Worm (Caenorhabditis elegans) whole organism, midembryonic: ENCODE results near the gene txdc-12.2.
A peak's percentile ranks its signal among the peaks of the same experiment; 100 is the strongest.
"Not testable (repeated sequence)": the region's sequence is repeated elsewhere in the genome, so short reads cannot be mapped to it uniquely, and the experiment has no call there.

Source experiments
- T22C8.4 ChIP-seq: fragments of 200-800 bp; sonication (Bioruptor generic); IDR thresholded peaks from 2 replicates; pipeline ENCODE4 v1.3.6; 2022; ENCODE audit warnings: missing genetic modification characterization, missing compliant biosample characterization
- cog-1 ChIP-seq: sonication (generic microtip); optimal IDR thresholded peaks from 2 replicates; lab custom pipeline; 2016; ENCODE audit warnings: missing genetic modification characterization, missing compliant biosample characterization
- flt-1 ChIP-seq: fragments of 200-800 bp; sonication (Bioruptor generic); IDR thresholded peaks from 2 replicates; pipeline ENCODE4 v1.3.6; 2022; ENCODE audit warnings: missing genetic modification characterization, missing compliant biosample characterization
- klf-2 ChIP-seq: fragments of 200-800 bp; sonication (Bioruptor generic); conservative IDR thresholded peaks from 2 replicates; pipeline ENCODE4 v1.3.6; 2022; ENCODE audit warnings: missing genetic modification reagents, missing genetic modification characterization, missing compliant biosample characterization
- med-1 ChIP-seq: sonication (generic microtip); optimal IDR thresholded peaks from 2 replicates; lab custom pipeline; 2017; ENCODE audit warnings: missing genetic modification characterization, mild to moderate bottlenecking, missing compliant biosample characterization, antibody characterized with exemption, missing genetic modification reagents; ENCODE audit not compliant: insufficient read depth
- ref-1 ChIP-seq: fragments of 200-800 bp; sonication (Bioruptor generic); conservative IDR thresholded peaks from 2 replicates; pipeline ENCODE4 v1.3.6; 2022; ENCODE audit warnings: missing genetic modification reagents, missing genetic modification characterization, missing compliant biosample characterization
- tab-1 ChIP-seq: fragments of 200-800 bp; sonication (Bioruptor generic); IDR thresholded peaks from 2 replicates; pipeline ENCODE4 v1.3.6; 2022; ENCODE audit warnings: missing genetic modification characterization, missing compliant biosample characterization
- ztf-23 ChIP-seq: fragments of 200-800 bp; sonication (Bioruptor generic); IDR thresholded peaks from 2 replicates; pipeline ENCODE4 v1.3.6; 2022; ENCODE audit warnings: missing genetic modification reagents, missing genetic modification characterization, missing compliant biosample characterization
- ztf-29 ChIP-seq: fragments of 200-800 bp; sonication (Bioruptor generic); IDR thresholded peaks from 2 replicates; pipeline ENCODE4 v1.3.6; 2022; ENCODE audit warnings: missing genetic modification reagents, missing genetic modification characterization, missing compliant biosample characterization

Gene txdc-12.2

ce11 chrX:2074055-2074454 is at the start of gene txdc-12.2:
Gene txdc-12.2 (plus strand): TSS chrX:2074450.
- no peak for TF ChIP-seq ref-1 (GFP tag; lab: Robert Waterston, UW)
- no peak for TF ChIP-seq cog-1
- no peak for TF ChIP-seq ztf-29 (GFP tag; lab: Robert Waterston, UW)

- not testable (repeated sequence) for TF ChIP-seq klf-2; T22C8.4 (GFP tag; lab: Robert Waterston, UW); ztf-23 (GFP tag; lab: Robert Waterston, UW)
Observed at ce11 chrX:2026342-2026741, 47.9 kb upstream of the txdc-12.2 start, which contains the start of gene Y102A11A.2. Gene Y102A11A.2 (plus strand): TSS chrX:2026642.

- TF ChIP-seq ztf-29 (GFP tag; lab: Robert Waterston, UW) (no peak), ztf-23 (GFP tag; lab: Robert Waterston, UW) (no peak), klf-2 (no peak), cog-1 (no peak), flt-1 (GFP tag; lab: Robert Waterston, UW) (no peak), ref-1 (GFP tag; lab: Robert Waterston, UW) (no peak), tab-1 (no peak), T22C8.4 (GFP tag; lab: Robert Waterston, UW) (no peak), med-1 (no peak)
Observed at ce11 chrX:2030871-2031270, 43.4 kb upstream of the txdc-12.2 start.

DNA sequence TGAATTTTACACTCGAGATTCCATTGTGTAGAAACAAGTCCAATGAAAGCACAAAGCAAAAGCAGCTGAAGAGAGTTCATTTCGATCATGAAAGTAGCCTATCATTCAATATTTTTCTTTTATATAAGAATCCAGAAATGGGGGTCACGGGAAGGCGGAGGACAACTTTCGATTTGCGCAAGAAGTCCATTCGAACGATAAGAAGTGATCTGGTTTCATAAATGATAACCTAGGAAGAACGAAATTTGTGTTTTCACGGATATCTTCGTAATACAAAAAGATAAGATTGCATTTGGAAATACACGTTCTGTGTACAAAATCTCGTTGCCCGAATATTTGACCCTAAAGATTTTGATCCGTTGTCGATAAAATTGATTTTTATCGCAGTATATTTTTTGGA is 42.8 kb upstream of the txdc-12.2 start, which contains the start of gene Y102A11A.5:
TSS of gene Y102A11A.5 (minus strand) at position 175 of the 400 bp plus-strand sequence.
- TF ChIP-seq ref-1 (GFP tag; lab: Robert Waterston, UW) = no peak
- no peak for TF ChIP-seq klf-2
- no peak for TF ChIP-seq med-1
- no peak for TF ChIP-seq ztf-23 (GFP tag; lab: Robert Waterston, UW)
- TF ChIP-seq flt-1 (GFP tag; lab: Robert Waterston, UW) = no peak

DNA sequence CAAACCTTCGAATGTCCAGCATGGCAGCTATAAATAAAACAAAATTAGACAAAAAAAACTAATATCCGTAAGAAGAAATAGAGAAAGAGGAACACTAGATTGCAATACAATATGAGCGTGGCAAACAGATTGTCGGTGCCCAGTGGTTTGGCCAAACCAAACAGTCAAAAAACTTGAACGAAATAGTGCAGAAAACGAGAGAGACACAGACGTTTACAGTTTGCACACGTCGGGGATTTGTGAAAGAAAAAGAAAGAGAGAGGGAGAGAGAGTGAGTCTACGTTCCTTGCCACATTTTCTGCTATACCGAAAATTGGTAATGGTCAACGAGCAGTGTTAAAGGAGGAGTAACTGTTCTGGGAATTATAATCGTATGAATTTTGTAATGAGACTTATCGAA is 39.1 kb upstream of the txdc-12.2 start, which contains the start of gene ergi-1:
TSS of gene ergi-1 (minus strand) at position 101 of the 400 bp plus-strand sequence.
- TF ChIP-seq ref-1 (GFP tag; lab: Robert Waterston, UW) (no peak), klf-2 (no peak), T22C8.4 (GFP tag; lab: Robert Waterston, UW) (no peak), cog-1 (no peak), flt-1 (GFP tag; lab: Robert Waterston, UW) (no peak), tab-1 (no peak), ztf-29 (GFP tag; lab: Robert Waterston, UW) (no peak), med-1 (no peak), ztf-23 (GFP tag; lab: Robert Waterston, UW) (no peak)

DNA sequence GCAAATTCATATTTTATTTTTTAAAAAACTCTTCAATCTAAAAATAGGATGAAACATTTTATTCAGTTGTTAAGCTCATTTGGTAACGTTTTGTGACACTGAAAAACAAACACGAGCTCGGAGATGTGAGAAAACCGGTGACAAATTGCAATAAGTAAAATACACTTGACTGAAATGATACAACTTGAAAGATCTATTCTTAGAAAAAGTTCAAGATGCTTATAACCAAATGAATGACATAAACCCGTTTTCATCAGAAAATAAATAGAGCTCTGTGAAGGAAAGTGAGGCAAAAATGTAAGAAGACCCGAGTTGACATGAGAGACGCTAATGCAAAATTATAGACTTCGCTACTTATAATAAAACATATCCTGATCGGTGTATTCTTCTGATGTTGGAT is 34.9 kb upstream of the txdc-12.2 start, which contains the start of gene smex-2:
TSS of gene smex-2 (minus strand) at position 101 of the 400 bp plus-strand sequence.
- TF ChIP-seq T22C8.4 (GFP tag; lab: Robert Waterston, UW) = no peak
- TF ChIP-seq klf-2 = no peak
- TF ChIP-seq tab-1 = no peak
- no peak for TF ChIP-seq ztf-23 (GFP tag; lab: Robert Waterston, UW)
- TF ChIP-seq flt-1 (GFP tag; lab: Robert Waterston, UW) = no peak
- TF ChIP-seq ztf-29 (GFP tag; lab: Robert Waterston, UW) = no peak
- no peak for TF ChIP-seq cog-1
- TF ChIP-seq ref-1 (GFP tag; lab: Robert Waterston, UW) = no peak
- no peak for TF ChIP-seq med-1

DNA sequence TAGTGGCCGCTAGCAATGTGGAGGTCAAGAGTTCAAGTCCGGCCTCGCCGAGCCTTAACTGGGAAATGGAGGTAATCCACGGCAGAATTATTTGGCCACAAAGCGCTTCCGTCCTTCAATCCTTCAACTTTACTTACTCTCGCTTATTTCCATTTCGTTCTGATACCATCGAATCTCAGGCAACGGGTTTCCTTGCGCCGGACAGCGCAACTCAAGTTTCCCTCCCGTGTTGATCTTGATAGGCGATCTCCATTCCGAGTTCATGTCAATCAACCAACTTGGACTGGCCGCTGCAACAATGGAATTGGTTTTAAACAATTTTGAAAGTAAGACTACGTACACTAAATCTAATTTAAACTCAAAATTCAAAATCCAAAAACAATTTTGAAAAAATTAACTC is 33.4 kb upstream of the txdc-12.2 start:
- TF ChIP-seq tab-1 (no peak), cog-1 (no peak), flt-1 (GFP tag; lab: Robert Waterston, UW) (peak; percentile 46; the same call in 1 of the 2 replicates)

DNA sequence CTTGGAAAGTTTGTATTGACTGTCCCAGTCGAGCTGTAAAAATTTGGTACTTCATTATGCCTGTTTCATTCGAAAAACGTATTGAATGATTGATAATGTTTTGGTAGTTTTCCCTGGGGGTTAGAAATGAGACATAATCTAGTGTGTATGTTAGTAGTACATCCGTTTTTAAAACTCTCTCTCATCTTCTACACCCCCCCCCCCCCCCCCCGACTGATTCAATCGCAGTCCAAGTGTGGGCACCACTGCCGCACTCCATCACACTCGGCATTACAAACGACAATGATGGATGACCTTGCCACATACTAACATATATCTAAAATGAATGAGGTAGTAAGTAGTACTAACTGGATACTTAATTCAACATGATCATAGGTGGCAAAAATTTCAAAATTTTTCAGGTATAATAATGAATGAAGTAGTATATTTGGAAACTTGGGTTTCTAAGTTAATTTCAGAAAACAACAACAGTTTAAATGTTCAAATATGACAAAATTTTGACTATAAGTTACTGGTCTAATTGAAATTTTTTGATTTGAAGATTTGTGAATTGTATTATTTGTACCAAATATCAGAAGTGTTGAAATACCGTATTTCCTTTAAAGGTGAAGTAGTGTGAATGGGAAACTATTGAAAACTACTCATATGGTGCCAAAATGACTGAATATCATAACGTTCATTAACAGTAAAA is 32.7 kb upstream of the txdc-12.2 start:
- no peak for TF ChIP-seq flt-1 (GFP tag; lab: Robert Waterston, UW)
- no peak for TF ChIP-seq klf-2
- no peak for TF ChIP-seq T22C8.4 (GFP tag; lab: Robert Waterston, UW)
- TF ChIP-seq tab-1 = no peak
- TF ChIP-seq ztf-23 (GFP tag; lab: Robert Waterston, UW) = no peak
- TF ChIP-seq cog-1 = no peak
- no peak for TF ChIP-seq ztf-29 (GFP tag; lab: Robert Waterston, UW)
- no peak for TF ChIP-seq med-1
- TF ChIP-seq ref-1 (GFP tag; lab: Robert Waterston, UW) = no peak

DNA sequence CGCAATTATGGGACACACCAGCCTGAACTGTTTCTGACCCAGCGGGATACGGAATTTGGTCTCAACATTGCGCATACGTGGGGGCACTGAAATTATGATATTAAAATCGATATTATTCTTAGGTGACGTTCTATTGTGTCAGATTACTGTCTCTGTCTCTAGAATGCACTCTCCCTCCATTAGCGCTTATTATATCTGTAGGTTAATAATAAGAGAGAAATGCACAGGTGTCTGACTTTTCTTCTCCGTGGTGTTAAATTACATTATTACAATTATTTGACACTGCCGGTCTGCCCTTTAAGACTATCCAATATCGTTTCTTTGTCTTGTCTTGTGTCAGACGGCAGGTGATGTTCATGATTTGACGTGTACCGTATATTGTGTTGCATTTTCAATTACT is 31.6 kb upstream of the txdc-12.2 start:
- TF ChIP-seq tab-1 (0 out of 2 replicates have a peak, but pooled peaks have one; percentile 45), klf-2 (no peak)

DNA sequence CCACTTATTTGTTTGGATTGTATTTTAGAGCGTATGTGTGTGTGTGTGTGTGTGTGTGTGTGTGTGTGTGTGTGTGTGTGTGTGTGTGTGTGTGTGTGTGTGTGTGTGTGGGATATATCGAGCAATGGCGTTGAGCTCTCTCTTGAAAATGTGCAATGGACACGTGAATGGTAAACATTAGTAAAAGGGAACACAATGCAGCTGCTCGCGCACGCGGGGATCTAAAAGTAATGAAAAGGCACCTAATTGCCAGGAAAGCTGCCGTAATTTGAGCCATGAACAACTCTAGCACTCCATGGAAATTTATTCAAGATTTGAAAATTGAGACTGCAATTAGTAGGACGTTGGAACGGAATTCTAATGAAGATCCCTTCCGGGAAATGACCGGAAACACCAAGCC is 31.0 kb upstream of the txdc-12.2 start:
- TF ChIP-seq ref-1 (GFP tag; lab: Robert Waterston, UW) (no peak), tab-1 (peak; percentile 40; the same call in 1 of the 2 replicates), ztf-29 (GFP tag; lab: Robert Waterston, UW) (no peak), T22C8.4 (GFP tag; lab: Robert Waterston, UW) (no peak), med-1 (no peak), cog-1 (no peak), klf-2 (no peak), ztf-23 (GFP tag; lab: Robert Waterston, UW) (peak; percentile 53; the same call in 1 of the 2 replicates), flt-1 (GFP tag; lab: Robert Waterston, UW) (no peak)
